Worm (Caenorhabditis elegans) whole organism, midembryonic: ENCODE measurements around the gene F58A3.3.

Source experiments
- T22C8.4 ChIP-seq: fragments of 200-800 bp; sonication (Bioruptor generic); IDR thresholded peaks from 2 replicates; pipeline ENCODE4 v1.3.6; 2022; ENCODE audit warnings: missing genetic modification characterization, missing compliant biosample characterization
- cog-1 ChIP-seq: sonication (generic microtip); optimal IDR thresholded peaks from 2 replicates; lab custom pipeline; 2016; ENCODE audit warnings: missing genetic modification characterization, missing compliant biosample characterization
- flt-1 ChIP-seq: fragments of 200-800 bp; sonication (Bioruptor generic); IDR thresholded peaks from 2 replicates; pipeline ENCODE4 v1.3.6; 2022; ENCODE audit warnings: missing genetic modification characterization, missing compliant biosample characterization
- klf-2 ChIP-seq: fragments of 200-800 bp; sonication (Bioruptor generic); conservative IDR thresholded peaks from 2 replicates; pipeline ENCODE4 v1.3.6; 2022; ENCODE audit warnings: missing genetic modification reagents, missing genetic modification characterization, missing compliant biosample characterization
- med-1 ChIP-seq: sonication (generic microtip); optimal IDR thresholded peaks from 2 replicates; lab custom pipeline; 2017; ENCODE audit warnings: missing genetic modification characterization, mild to moderate bottlenecking, missing compliant biosample characterization, antibody characterized with exemption, missing genetic modification reagents; ENCODE audit not compliant: insufficient read depth
- ref-1 ChIP-seq: fragments of 200-800 bp; sonication (Bioruptor generic); conservative IDR thresholded peaks from 2 replicates; pipeline ENCODE4 v1.3.6; 2022; ENCODE audit warnings: missing genetic modification reagents, missing genetic modification characterization, missing compliant biosample characterization
- tab-1 ChIP-seq: fragments of 200-800 bp; sonication (Bioruptor generic); IDR thresholded peaks from 2 replicates; pipeline ENCODE4 v1.3.6; 2022; ENCODE audit warnings: missing genetic modification characterization, missing compliant biosample characterization
- ztf-23 ChIP-seq: fragments of 200-800 bp; sonication (Bioruptor generic); IDR thresholded peaks from 2 replicates; pipeline ENCODE4 v1.3.6; 2022; ENCODE audit warnings: missing genetic modification reagents, missing genetic modification characterization, missing compliant biosample characterization
- ztf-29 ChIP-seq: fragments of 200-800 bp; sonication (Bioruptor generic); IDR thresholded peaks from 2 replicates; pipeline ENCODE4 v1.3.6; 2022; ENCODE audit warnings: missing genetic modification reagents, missing genetic modification characterization, missing compliant biosample characterization

The F58A3.3 gene

DNA sequence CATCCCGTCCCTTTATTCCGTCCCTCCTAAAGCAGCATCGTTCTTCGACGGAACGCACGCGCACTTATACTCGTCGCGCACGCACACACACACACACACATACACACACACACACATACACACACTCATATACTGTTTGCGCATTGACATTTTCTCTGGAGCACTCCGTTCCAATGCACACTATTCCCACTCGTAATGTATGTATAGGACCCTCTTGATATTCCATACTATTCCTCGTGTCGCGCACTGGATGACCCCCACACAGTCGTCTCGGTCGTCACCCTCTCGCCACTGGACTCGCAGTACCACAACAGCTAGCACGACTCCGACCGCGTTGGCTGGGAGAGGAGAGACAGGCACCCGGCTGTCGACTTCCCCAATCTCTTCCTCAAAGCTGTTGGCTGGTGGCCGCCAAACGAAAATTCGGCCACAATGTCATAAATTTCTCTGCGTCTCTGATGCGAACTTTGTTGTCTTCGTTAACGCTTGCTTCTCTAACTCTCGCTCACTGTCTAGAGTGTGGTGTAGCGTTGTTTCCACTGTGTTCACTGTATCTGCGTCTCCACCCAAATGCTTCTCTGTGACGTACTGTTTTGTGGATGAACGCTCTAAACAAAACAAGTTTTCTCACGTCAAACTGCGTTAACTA lies 18.7 kb downstream of the F58A3.3 start:
- peak; percentile 74; the same call in 1 of the 2 replicates for TF ChIP-seq flt-1 (GFP tag; lab: Robert Waterston, UW)
- peak; percentile 96 for TF ChIP-seq cog-1 (tag; lab: Kevin White, UChicago)
- no peak; the same call in 1 of the 2 replicates for TF ChIP-seq klf-2 (GFP tag; lab: Robert Waterston, UW)
- TF ChIP-seq ztf-23 (GFP tag; lab: Robert Waterston, UW): no peak
- TF ChIP-seq T22C8.4: no peak
- no peak for TF ChIP-seq tab-1
- TF ChIP-seq ztf-29 (GFP tag; lab: Robert Waterston, UW): peak; percentile 58; the same call in 1 of the 2 replicates
- no peak for TF ChIP-seq med-1 (GFP tag; lab: Kevin White, UChicago)
- 0 out of 2 replicates have a peak, but pooled peaks have one; percentile 14 for TF ChIP-seq ref-1 (GFP tag; lab: Robert Waterston, UW)

DNA sequence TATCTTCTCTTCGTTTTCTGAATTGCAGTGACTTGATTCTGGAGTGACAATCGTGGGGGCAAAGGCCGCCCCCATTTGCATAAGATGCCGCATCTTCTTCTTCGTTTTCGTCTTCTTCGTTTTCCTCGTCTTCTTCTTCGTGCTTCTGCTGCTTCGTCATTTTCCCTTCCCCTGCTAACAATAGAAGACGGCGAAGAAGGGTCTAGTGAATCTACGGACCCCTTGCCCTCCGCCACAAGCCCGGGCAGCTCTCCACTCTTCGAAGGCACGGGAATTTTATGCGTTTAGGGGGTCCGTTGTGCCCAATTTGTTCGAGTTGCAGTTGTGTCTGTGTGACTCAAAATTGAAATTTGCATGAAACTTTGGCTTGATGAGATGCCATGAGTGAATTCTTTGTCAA lies 19.4 kb downstream of the F58A3.3 start:
- TF ChIP-seq cog-1 (tag; lab: Kevin White, UChicago) (no peak), klf-2 (GFP tag; lab: Robert Waterston, UW) (no peak), T22C8.4 (no peak), ztf-29 (GFP tag; lab: Robert Waterston, UW) (no peak), tab-1 (no peak), flt-1 (GFP tag; lab: Robert Waterston, UW) (peak; percentile 53; the same call in 1 of the 2 replicates)

ce11 chrX:11032412-11032811 lies 20.0 kb downstream of the F58A3.3 start:
- TF ChIP-seq ref-1 (GFP tag; lab: Robert Waterston, UW): no peak
- TF ChIP-seq med-1 (GFP tag; lab: Kevin White, UChicago): no peak
- no peak for TF ChIP-seq klf-2 (GFP tag; lab: Robert Waterston, UW)
- no peak for TF ChIP-seq cog-1 (tag; lab: Kevin White, UChicago)
- TF ChIP-seq T22C8.4: no peak
- no peak for TF ChIP-seq flt-1 (GFP tag; lab: Robert Waterston, UW)
- TF ChIP-seq ztf-29 (GFP tag; lab: Robert Waterston, UW): no peak
- no peak for TF ChIP-seq tab-1
- no peak for TF ChIP-seq ztf-23 (GFP tag; lab: Robert Waterston, UW)

- TF ChIP-seq flt-1 (GFP tag; lab: Robert Waterston, UW) (no peak), ref-1 (GFP tag; lab: Robert Waterston, UW) (no peak), tab-1 (no peak), ztf-29 (GFP tag; lab: Robert Waterston, UW) (no peak), klf-2 (GFP tag; lab: Robert Waterston, UW) (no peak), med-1 (GFP tag; lab: Kevin White, UChicago) (no peak)
Measured at ce11 chrX:11033128-11033951, 20.9 kb downstream of the F58A3.3 start.

DNA sequence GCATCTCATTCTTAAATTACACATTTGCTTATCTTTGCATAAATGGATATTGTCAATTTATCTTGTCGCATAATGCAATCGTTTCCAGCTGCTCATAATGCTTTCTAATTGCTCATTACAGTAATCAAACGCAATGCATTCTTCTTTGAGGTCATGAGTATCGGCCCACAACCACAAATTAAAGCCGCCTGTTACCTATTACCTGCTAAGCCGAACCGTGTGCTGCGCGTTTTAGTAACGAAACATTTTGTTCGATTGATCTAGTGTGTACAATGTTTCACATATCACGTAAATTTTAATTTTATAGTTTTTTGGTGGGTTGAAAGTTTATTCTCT lies 21.5 kb downstream of the F58A3.3 start:
- TF ChIP-seq cog-1 (tag; lab: Kevin White, UChicago) (no peak), ztf-29 (GFP tag; lab: Robert Waterston, UW) (no peak), T22C8.4 (no peak), flt-1 (GFP tag; lab: Robert Waterston, UW) (no peak), tab-1 (no peak), med-1 (GFP tag; lab: Kevin White, UChicago) (no peak), ref-1 (GFP tag; lab: Robert Waterston, UW) (no peak), klf-2 (GFP tag; lab: Robert Waterston, UW) (no peak), ztf-23 (GFP tag; lab: Robert Waterston, UW) (no peak)

ce11 chrX:11034430-11035117 lies 22.1 kb downstream of the F58A3.3 start:
- TF ChIP-seq tab-1: 0 out of 2 replicates have a peak, but pooled peaks have one; percentile 18
- no peak for TF ChIP-seq klf-2 (GFP tag; lab: Robert Waterston, UW)
- 0 out of 2 replicates have a peak, but pooled peaks have one; percentile 7 for TF ChIP-seq T22C8.4
- TF ChIP-seq cog-1 (tag; lab: Kevin White, UChicago): peak; percentile 25
- TF ChIP-seq med-1 (GFP tag; lab: Kevin White, UChicago): no peak
- TF ChIP-seq flt-1 (GFP tag; lab: Robert Waterston, UW): no peak
- TF ChIP-seq ref-1 (GFP tag; lab: Robert Waterston, UW): no peak

DNA sequence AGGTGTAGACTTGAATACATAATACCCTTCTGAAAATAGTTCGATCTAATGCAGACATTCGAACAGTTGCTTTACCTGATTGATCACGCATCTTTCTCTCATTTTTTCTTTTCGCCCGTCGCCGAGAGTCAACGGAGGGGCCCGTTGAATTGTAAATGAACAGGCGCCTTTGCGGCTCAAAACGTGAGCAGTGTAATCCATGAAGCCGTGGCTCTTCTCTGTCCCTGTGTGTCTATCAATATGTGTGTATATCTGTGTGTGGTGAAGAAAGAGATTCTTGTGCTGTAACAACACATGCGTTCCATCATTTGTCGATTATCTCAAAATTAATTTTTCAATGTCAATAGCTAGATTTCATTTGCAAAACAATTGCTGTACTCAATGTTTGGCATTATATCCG lies 23.1 kb downstream of the F58A3.3 start:
- no peak for TF ChIP-seq flt-1 (GFP tag; lab: Robert Waterston, UW)

DNA sequence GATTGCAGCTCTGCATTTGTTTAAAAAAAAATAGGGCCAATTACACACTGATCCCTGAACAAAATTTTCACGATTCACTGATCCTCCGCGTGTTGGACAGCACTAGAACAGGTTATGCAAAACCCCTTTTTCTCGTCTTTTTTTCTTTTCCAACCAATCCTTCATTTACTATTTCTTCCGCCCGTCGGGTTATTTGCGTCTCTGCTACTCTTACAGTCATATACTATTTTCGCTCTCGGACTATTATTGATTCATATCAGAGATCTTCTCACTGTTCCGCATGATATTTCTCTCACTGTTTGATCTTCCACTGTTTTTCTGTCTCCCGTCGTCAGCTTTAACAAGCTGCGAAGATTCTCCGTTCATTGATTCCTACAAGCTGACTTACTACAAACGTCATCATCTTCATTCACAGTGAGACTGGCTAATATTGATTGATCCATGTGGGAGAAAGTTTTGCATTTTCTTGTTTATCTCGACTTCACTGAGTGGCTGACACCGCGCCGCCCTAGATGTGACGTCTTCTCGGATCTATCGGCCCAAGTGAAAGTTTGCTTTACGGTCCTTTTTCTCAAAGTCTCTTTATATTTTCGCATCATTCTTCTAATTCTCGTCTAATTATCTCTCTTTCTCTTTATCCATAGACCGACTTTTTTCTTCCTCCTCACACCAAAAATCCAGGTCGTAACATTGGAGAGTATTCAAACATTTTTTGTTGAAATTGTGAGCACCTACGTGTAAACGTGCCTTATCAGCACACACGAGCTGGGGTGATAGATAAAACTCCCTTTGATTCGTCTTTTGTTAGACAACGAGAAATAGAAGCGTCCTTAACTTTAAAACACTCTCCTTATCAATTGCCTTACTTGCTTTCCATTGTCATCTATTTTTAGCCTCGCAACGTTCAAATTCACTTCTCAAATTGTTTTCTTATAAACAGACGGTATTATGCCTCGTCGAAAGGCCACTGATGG lies 24.0 kb downstream of the F58A3.3 start:
- TF ChIP-seq ztf-23 (GFP tag; lab: Robert Waterston, UW): no peak
- TF ChIP-seq flt-1 (GFP tag; lab: Robert Waterston, UW): no peak
- no peak for TF ChIP-seq ref-1 (GFP tag; lab: Robert Waterston, UW)
- TF ChIP-seq cog-1 (tag; lab: Kevin White, UChicago): no peak
- TF ChIP-seq klf-2 (GFP tag; lab: Robert Waterston, UW): no peak
